Worm (Caenorhabditis elegans): ENCODE measurements around the gene C46E10.8.

DNA sequence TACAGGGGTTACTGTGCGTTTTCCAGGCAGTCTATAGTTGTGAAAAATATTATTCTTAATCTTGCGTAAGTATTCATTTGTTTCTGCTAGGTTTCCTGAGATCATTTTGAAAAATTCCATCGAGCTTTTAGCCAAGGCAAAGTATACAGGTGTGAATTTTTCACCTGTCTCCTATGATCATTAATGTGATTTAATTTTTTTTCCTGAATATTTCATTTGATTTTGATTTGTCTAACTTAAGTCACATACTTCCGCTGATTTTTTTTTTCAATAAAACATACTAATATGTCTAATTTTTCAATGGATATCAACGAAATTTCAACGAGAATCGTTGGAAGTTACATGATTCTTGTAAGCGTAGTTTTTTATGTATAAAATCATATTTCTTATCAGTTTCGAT lies 22.6 kb downstream of the C46E10.8 start, which contains the start of gene srx-108:
- no peak for TF ChIP-seq hnd-1 (tag; optimal IDR thresholded peaks at IDR 0.05)
- TF ChIP-seq B0310.2 (tag; optimal IDR thresholded peaks at IDR 0.05), result no peak
- no peak for TF ChIP-seq ceh-36 (tag; optimal IDR thresholded peaks at IDR 0.05)
- TF ChIP-seq flt-1 (GFP tag; IDR thresholded peaks at IDR 0.05), result no peak
- TF ChIP-seq ets-7 (tag; optimal IDR thresholded peaks at IDR 0.05), result no peak
- no peak for TF ChIP-seq ceh-13 (GFP tag; optimal IDR thresholded peaks at IDR 0.05)
- no peak for TF ChIP-seq tra-4 (tag; optimal IDR thresholded peaks at IDR 0.05)
- TF ChIP-seq sea-1 (GFP tag; conservative IDR thresholded peaks at IDR 0.05), result no peak
- TF ChIP-seq hmbx-1 (tag; optimal IDR thresholded peaks at IDR 0.05), result no peak
- no peak for TF ChIP-seq hmg-4 (GFP tag; optimal IDR thresholded peaks at IDR 0.05)
